Worm (Caenorhabditis elegans): ENCODE results near the gene ZK856.19.
A peak's percentile ranks its signal among the peaks of the same experiment; 100 is the strongest.

Gene ZK856.19

ce11 chrV:10204863-10205338 lies at the start of gene ZK856.19, which contains the start of gene ZK856.11:
Gene ZK856.19, minus strand, starts transcription at chrV:10204913.
Gene ZK856.11, minus strand, starts transcription at chrV:10204938.
- TF ChIP-seq lin-15B (tag; optimal IDR thresholded peaks at IDR 0.05) = peak; percentile 92
- TF ChIP-seq nhr-43 (tag; optimal IDR thresholded peaks at IDR 0.05; ENCODE audit: poor library complexity, severe bottlenecking) = peak; percentile 59
- no peak for TF ChIP-seq mdl-1 (tag; optimal IDR thresholded peaks at IDR 0.05)
- TF ChIP-seq mml-1 (tag; optimal IDR thresholded peaks at IDR 0.05) = no peak
- no peak for TF ChIP-seq elt-3 (tag; optimal IDR thresholded peaks at IDR 0.05)
- TF ChIP-seq nfya-1 (tag; optimal IDR thresholded peaks at IDR 0.05; ENCODE audit: insufficient read depth) = peak; percentile 61
- TF ChIP-seq skn-1 (tag; optimal IDR thresholded peaks at IDR 0.05) = no peak
- TF ChIP-seq nhr-76 (tag; optimal IDR thresholded peaks at IDR 0.05) = no peak
- TF ChIP-seq ceh-16 (tag; optimal IDR thresholded peaks at IDR 0.05) = no peak
- no peak for TF ChIP-seq ceh-9 (tag; optimal IDR thresholded peaks at IDR 0.05)
- no peak for TF ChIP-seq ceh-82 (tag; optimal IDR thresholded peaks at IDR 0.05)
- TF ChIP-seq ZK546.5 (tag; optimal IDR thresholded peaks at IDR 0.05) = no peak
- no peak for TF ChIP-seq lin-39 (tag; optimal IDR thresholded peaks at IDR 0.05)
- TF ChIP-seq nhr-237 (tag; optimal IDR thresholded peaks at IDR 0.05) = no peak
- no peak for TF ChIP-seq ztf-11 (tag; optimal IDR thresholded peaks at IDR 0.05)
- no peak for TF ChIP-seq nhr-67 (tag; optimal IDR thresholded peaks at IDR 0.05)
- TF ChIP-seq lsy-12 (tag; optimal IDR thresholded peaks at IDR 0.05) = peak; percentile 68
- no peak for TF ChIP-seq egl-5 (tag; optimal IDR thresholded peaks at IDR 0.05)
- no peak for TF ChIP-seq nhr-25 (tag; optimal IDR thresholded peaks at IDR 0.05)
- no peak for TF ChIP-seq aly-2 (tag; optimal IDR thresholded peaks at IDR 0.05)
- TF ChIP-seq jun-1 (tag; optimal IDR thresholded peaks at IDR 0.05) = peak; percentile 39
- TF ChIP-seq unc-39 (tag; optimal IDR thresholded peaks at IDR 0.05) = no peak
- TF ChIP-seq R02D3.7 (tag; optimal IDR thresholded peaks at IDR 0.05) = peak; percentile 86
- no peak for TF ChIP-seq egl-27 (tag; optimal IDR thresholded peaks at IDR 0.05)
- no peak for TF ChIP-seq fkh-2 (tag; optimal IDR thresholded peaks at IDR 0.05)
- TF ChIP-seq elt-2 (tag; optimal IDR thresholded peaks at IDR 0.05) = peak; percentile 43
- no peak for TF ChIP-seq nhr-77 (tag; optimal IDR thresholded peaks at IDR 0.05)
- TF ChIP-seq fos-1 (tag; optimal IDR thresholded peaks at IDR 0.05) = no peak
- peak; percentile 28 for TF ChIP-seq hmg-11 (tag; optimal IDR thresholded peaks at IDR 0.05)
- TF ChIP-seq ceh-28 (tag; optimal IDR thresholded peaks at IDR 0.05) = peak; percentile 33
- no peak for TF ChIP-seq sea-2 (GFP tag; optimal IDR thresholded peaks at IDR 0.05)
- TF ChIP-seq fkh-10 (GFP tag; optimal IDR thresholded peaks at IDR 0.05) = peak; percentile 28
- no peak for TF ChIP-seq zag-1 (tag; optimal IDR thresholded peaks at IDR 0.05)
- no peak for TF ChIP-seq elt-1 (tag; optimal IDR thresholded peaks at IDR 0.05)
- peak; percentile 88 for TF ChIP-seq pha-4 (tag; optimal IDR thresholded peaks at IDR 0.05)
- TF ChIP-seq ama-1 (optimal IDR thresholded peaks at IDR 0.05) = no peak
- peak; percentile 60 for TF ChIP-seq snpc-4 (tag; optimal IDR thresholded peaks at IDR 0.05)
- TF ChIP-seq ztf-4 (tag; optimal IDR thresholded peaks at IDR 0.05) = no peak
- no peak for TF ChIP-seq unc-62 (GFP tag; optimal IDR thresholded peaks at IDR 0.05)
- TF ChIP-seq nhr-28 (tag; optimal IDR thresholded peaks at IDR 0.05) = no peak
- TF ChIP-seq tbx-2 (tag; optimal IDR thresholded peaks at IDR 0.05) = peak; percentile 29
- TF ChIP-seq nhr-23 (tag; optimal IDR thresholded peaks at IDR 0.05) = peak; percentile 68
- no peak for TF ChIP-seq eor-1 (tag; optimal IDR thresholded peaks at IDR 0.05)
- TF ChIP-seq daf-12 (tag; optimal IDR thresholded peaks at IDR 0.05) = no peak
- TF ChIP-seq pqm-1 (tag; optimal IDR thresholded peaks at IDR 0.05) = peak; percentile 30
- TF ChIP-seq nhr-12 (tag; optimal IDR thresholded peaks at IDR 0.05) = no peak
- TF ChIP-seq nhr-11 (tag; optimal IDR thresholded peaks at IDR 0.05) = no peak

ce11 chrV:10252682-10253081 lies 48.0 kb upstream of the ZK856.19 start:
- TF ChIP-seq ama-1 (optimal IDR thresholded peaks at IDR 0.05) (peak; percentile 53), elt-1 (tag; optimal IDR thresholded peaks at IDR 0.05) (no peak)

Data from whole organism, L3 larva.